Worm (Caenorhabditis elegans) whole organism, mixed stage, embryonic: ENCODE results near the gene cic-1.

Source experiments
- blmp-1 ChIP-seq: fragments of 150-350 bp; optimal IDR thresholded peaks from 2 replicates; lab custom pipeline; 2014; ENCODE audit warnings: missing biosample characterization, missing genetic modification characterization
- mep-1 ChIP-seq: fragments of 150-350 bp; optimal IDR thresholded peaks from 2 replicates; lab custom pipeline; 2017; ENCODE audit warnings: missing biosample characterization, missing genetic modification reagents, missing genetic modification characterization, inconsistent platforms
- nhr-76 ChIP-seq: sonication (generic microtip); optimal IDR thresholded peaks from 2 replicates; lab custom pipeline; 2017; ENCODE audit warnings: missing biosample characterization, missing genetic modification characterization
- sem-2 ChIP-seq: fragments of 200-800 bp; sonication (Bioruptor generic); optimal IDR thresholded peaks from 2 replicates; lab custom pipeline; 2018; ENCODE audit warnings: mild to moderate bottlenecking, missing genetic modification characterization, missing compliant biosample characterization

DNA sequence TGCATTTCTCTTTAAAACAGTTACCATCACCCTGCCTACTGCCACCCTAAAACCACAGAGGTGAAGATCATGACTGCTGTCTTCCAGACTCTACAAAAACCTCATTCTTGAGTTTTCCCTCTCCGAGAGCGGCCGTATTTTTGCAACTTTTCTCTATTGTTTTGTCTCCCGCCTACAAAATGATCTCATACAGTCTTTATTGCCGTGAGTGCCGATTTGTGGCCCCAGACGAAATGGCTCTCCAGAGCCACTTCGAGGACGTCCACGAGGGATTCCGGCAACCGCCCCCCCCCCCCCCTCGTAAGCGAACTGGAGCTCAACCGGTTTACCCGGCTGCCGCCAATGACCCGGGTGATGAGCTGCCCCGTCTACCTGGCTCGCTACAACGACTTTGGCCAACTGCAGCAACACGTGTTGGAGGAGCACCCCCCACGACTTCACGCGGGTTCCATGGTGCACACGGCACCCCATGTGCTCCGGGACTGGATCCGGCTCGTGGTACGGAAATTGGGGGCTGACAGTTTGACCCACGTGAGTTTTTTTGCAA, 23.8 kb upstream of the cic-1 start:
- no peak for TF ChIP-seq blmp-1 (tag; lab: Kevin White, UChicago)
- TF ChIP-seq nhr-76 (tag; lab: Kevin White, UChicago), result no peak
- no peak for TF ChIP-seq sem-2
- TF ChIP-seq mep-1 (tag; lab: Kevin White, UChicago), result no peak
